Worm (Caenorhabditis elegans): Measurements from ENCODE around the gene Y82E9BR.5.

Y82E9BR.5 gene

DNA sequence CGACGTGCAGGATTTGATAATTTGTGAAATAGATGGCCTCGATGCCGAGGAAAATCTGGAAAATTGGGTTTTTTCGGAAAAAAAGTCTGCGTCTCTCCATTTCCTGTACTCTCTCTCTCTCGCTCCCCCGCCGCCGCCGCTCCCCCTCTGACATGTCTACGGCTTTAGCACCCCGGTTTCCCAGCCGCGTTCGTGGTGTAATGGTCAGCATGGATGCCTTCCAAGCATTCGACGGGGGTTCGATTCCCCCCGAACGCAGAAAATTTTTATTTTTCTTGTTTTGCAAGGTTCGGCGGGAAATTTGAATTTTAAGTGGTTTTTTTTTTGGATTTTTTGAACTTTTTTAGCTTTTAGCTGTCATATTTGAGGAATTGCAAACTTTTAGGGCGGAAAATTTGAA lies 40.1 kb downstream of the Y82E9BR.5 start (continued):
- TF ChIP-seq egl-27 (tag; optimal IDR thresholded peaks at IDR 0.05) (no peak), madf-9 (GFP tag; conservative IDR thresholded peaks at IDR 0.05) (peak; percentile 88), Y48G9A.11 (GFP tag; IDR thresholded peaks at IDR 0.05) (peak; percentile 86), T26A8.4 (GFP tag; IDR thresholded peaks at IDR 0.05) (peak; percentile 82), ceh-32 (tag; optimal IDR thresholded peaks at IDR 0.05; ENCODE audit: poor library complexity) (no peak), ceh-62 (tag; optimal IDR thresholded peaks at IDR 0.05) (no peak), jun-1 (tag; optimal IDR thresholded peaks at IDR 0.05) (no peak), hif-1 (tag; optimal IDR thresholded peaks at IDR 0.05) (peak in 1 of 2 experiments; percentile 59), aha-1 (tag) (peak; percentile 98), spr-1 (tag; optimal IDR thresholded peaks at IDR 0.05) (peak; percentile 75), dve-1 (tag; optimal IDR thresholded peaks at IDR 0.05; ENCODE audit: insufficient read depth) (peak; percentile 67), F37D6.2 (tag; optimal IDR thresholded peaks at IDR 0.05) (peak; percentile 45), unc-39 (tag; optimal IDR thresholded peaks at IDR 0.05) (no peak), sdz-12 (GFP tag; optimal IDR thresholded peaks at IDR 0.05) (peak; percentile 52), fos-1 (tag; optimal IDR thresholded peaks at IDR 0.05) (no peak), zip-11 (GFP tag; IDR thresholded peaks at IDR 0.05) (no peak), pha-4 (GFP tag; IDR thresholded peaks at IDR 0.05) (peak; percentile 89), pha-4 (tag; optimal IDR thresholded peaks at IDR 0.05) (no peak)

DNA sequence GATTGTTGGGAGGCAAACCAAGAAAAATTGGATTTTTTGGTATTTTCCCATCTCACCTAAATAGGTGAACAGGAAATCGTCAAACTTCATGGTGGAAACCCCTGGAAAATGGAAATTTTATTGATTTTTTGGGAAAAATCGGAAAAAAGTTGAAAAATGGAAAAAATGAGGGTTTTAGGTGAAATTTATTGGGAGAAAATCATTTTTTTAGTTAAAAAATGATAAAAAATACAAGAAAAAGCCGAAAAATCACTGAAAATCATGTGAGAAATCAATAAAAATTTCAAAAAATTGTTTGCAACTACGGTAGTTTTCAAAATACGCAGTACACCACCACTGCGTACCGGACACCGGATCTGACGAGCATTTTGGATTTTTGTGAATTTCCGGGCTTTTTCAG lies 43.0 kb downstream of the Y82E9BR.5 start, which contains the start of gene lelo-2:
Gene lelo-2 (minus strand): TSS at position 101 of the 400 bp plus-strand sequence.
- TF ChIP-seq dmd-9 (GFP tag; IDR thresholded peaks at IDR 0.05): no peak
- TF ChIP-seq aha-1 (tag): peak; percentile 27

DNA sequence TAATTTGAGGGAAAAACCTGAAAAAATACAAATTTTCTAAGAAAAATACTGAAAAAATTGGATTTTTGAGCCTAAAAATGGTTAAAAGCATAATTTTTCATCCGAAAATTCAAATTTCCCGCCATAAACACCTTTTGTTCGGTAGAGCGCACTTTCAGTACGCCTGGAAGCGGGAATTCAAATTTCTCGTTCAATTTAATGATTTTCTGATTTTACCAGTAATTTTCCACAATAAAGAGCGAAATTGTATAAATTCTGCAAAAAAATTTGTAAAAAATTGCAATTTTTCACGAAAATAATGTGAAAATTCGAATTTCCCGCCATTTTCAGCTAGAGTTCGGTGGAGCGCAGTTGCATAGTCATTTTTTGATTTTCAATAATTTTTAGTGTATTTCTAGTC lies 44.3 kb downstream of the Y82E9BR.5 start:
- TF ChIP-seq lin-38 (GFP tag; IDR thresholded peaks at IDR 0.05) (peak; percentile 70), ceh-82 (tag; optimal IDR thresholded peaks at IDR 0.05) (no peak)

DNA sequence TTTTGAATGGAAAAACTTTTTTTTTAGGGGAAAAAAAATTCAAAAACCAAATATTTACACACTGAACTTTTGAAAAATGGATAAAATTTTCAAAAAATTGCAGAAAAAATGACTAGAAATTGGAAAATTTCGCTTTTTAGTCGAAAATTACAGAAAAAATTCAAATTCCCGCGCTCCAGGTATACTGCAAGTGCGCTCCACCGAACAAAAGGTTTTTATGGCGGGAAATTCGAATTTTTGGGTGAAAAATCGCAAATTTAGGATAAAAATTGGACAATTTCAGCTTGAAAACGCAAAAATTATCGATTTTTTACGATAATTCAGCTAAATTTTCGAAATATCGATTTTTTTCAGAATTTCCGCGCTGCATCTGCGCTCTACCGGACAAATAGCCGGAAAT lies 45.1 kb downstream of the Y82E9BR.5 start:
- TF ChIP-seq php-3 (GFP tag; IDR thresholded peaks at IDR 0.05): no peak
- TF ChIP-seq lin-38 (GFP tag; IDR thresholded peaks at IDR 0.05): peak; percentile 81
- TF ChIP-seq ces-1 (GFP tag; optimal IDR thresholded peaks at IDR 0.05): no peak
- peak; percentile 6 for TF ChIP-seq ceh-28 (tag; optimal IDR thresholded peaks at IDR 0.05)
- no peak for TF ChIP-seq F37D6.2 (tag; optimal IDR thresholded peaks at IDR 0.05)
- TF ChIP-seq daf-19 (GFP tag; conservative IDR thresholded peaks at IDR 0.05): no peak
- TF ChIP-seq pqm-1 (tag; optimal IDR thresholded peaks at IDR 0.05): no peak
- peak; percentile 8 for TF ChIP-seq aha-1 (tag)
- TF ChIP-seq nhr-77 (tag; optimal IDR thresholded peaks at IDR 0.05): no peak

DNA sequence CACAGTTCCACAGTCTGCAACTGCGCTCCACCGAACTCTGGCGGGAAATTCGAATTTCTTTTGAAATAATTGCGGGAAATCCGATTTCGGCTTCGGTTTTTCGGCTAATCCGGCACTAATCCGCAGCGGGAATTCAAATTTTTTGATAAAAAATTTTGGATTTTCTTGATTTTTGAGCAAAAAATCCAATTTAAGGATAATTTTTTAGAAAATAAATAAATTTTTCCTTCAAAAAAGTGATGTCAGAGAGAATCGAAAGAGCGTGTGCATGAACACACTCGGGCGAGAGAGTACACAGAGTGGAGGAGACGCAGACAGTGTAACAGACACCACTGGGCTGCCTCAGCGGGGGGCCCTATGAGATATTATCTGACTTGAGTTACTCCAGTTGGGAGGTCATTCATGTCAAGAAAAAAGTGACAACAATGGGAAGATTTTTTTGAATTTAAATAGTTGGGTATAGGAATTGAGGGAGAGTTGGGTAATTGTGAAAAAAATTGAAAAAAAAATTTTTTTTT lies 45.8 kb downstream of the Y82E9BR.5 start:
- TF ChIP-seq hmg-1.1 (GFP tag; IDR thresholded peaks at IDR 0.05): peak; percentile 61
- TF ChIP-seq mep-1 (tag; optimal IDR thresholded peaks at IDR 0.05): peak; percentile 10
- no peak for TF ChIP-seq unc-130 (GFP tag; optimal IDR thresholded peaks at IDR 0.05)
- peak; percentile 11 for TF ChIP-seq fkh-10 (GFP tag; optimal IDR thresholded peaks at IDR 0.05)
- TF ChIP-seq hlh-30 (tag; optimal IDR thresholded peaks at IDR 0.05; ENCODE audit: insufficient read depth): peak; percentile 9
- no peak for TF ChIP-seq ceh-32 (tag; optimal IDR thresholded peaks at IDR 0.05; ENCODE audit: poor library complexity)
- peak in 1 of 2 experiments; percentile 7 for TF ChIP-seq lsy-2 (tag; optimal IDR thresholded peaks at IDR 0.05)

Data from whole organism, L4 larva.